Worm (Caenorhabditis elegans) whole organism, mixed stage, embryonic: ENCODE results near the gene mttu-1.

Experiments
- M03D4.4 ChIP-seq: sonication (generic microtip); optimal IDR thresholded peaks from 2 replicates; lab custom pipeline; 2017; ENCODE audit warnings: mild to moderate bottlenecking, missing genetic modification characterization, missing compliant biosample characterization
- bed-3 ChIP-seq: fragments of 200-800 bp; sonication (Bioruptor generic); optimal IDR thresholded peaks from 3 replicates; lab custom pipeline; 2018; ENCODE audit warnings: mild to moderate bottlenecking, missing genetic modification characterization, moderate library complexity, missing compliant biosample characterization
- ceh-39 ChIP-seq: fragments of 150-350 bp; optimal IDR thresholded peaks from 2 replicates; lab custom pipeline; 2014; ENCODE audit warnings: missing biosample characterization, missing genetic modification characterization
- ceh-43 ChIP-seq: fragments of 200-800 bp; sonication (Bioruptor generic); optimal IDR thresholded peaks from 2 replicates; lab custom pipeline; 2018; ENCODE audit warnings: mild to moderate bottlenecking, missing genetic modification characterization, moderate library complexity, missing compliant biosample characterization
- ceh-83 ChIP-seq: fragments of 200-800 bp; sonication (Bioruptor generic); optimal IDR thresholded peaks from 2 replicates; lab custom pipeline; 2018; ENCODE audit warnings: mild to moderate bottlenecking, missing genetic modification characterization, missing compliant biosample characterization
- ces-1 ChIP-seq: fragments of 150-350 bp; optimal IDR thresholded peaks from 2 replicates; lab custom pipeline; 2014; ENCODE audit warnings: missing biosample characterization, missing genetic modification reagents, missing genetic modification characterization
- cnd-1 ChIP-seq: fragments of 200-800 bp; sonication (Bioruptor generic); optimal IDR thresholded peaks from 2 replicates; lab custom pipeline; 2018; ENCODE audit warnings: mild to moderate bottlenecking, missing genetic modification characterization, missing compliant biosample characterization
- drap-1 ChIP-seq: fragments of 200-800 bp; sonication (Bioruptor generic); optimal IDR thresholded peaks from 3 replicates; lab custom pipeline; 2018; ENCODE audit warnings: mild to moderate bottlenecking, missing genetic modification characterization, missing compliant biosample characterization
- elt-1 ChIP-seq: sonication (generic microtip); optimal IDR thresholded peaks from 2 replicates; lab custom pipeline; 2017; ENCODE audit warnings: missing genetic modification characterization, mild to moderate bottlenecking, missing compliant biosample characterization, antibody characterized with exemption, moderate library complexity, borderline replicate concordance; ENCODE audit not compliant: insufficient read depth
- flh-1 ChIP-seq: fragments of 200-800 bp; sonication (Bioruptor generic); optimal IDR thresholded peaks from 2 replicates; lab custom pipeline; 2018; ENCODE audit warnings: mild to moderate bottlenecking, missing genetic modification characterization, moderate library complexity, missing compliant biosample characterization
- ham-2 ChIP-seq: fragments of 200-800 bp; sonication (Bioruptor generic); optimal IDR thresholded peaks from 2 replicates; lab custom pipeline; 2018; ENCODE audit warnings: mild to moderate bottlenecking, missing genetic modification characterization, missing compliant biosample characterization
- hlh-1 ChIP-seq: fragments of 150-350 bp; optimal IDR thresholded peaks from 2 replicates; lab custom pipeline; 2014; ENCODE audit warnings: missing biosample characterization, missing genetic modification reagents, missing genetic modification characterization
- lin-13 ChIP-seq: fragments of 150-350 bp; optimal IDR thresholded peaks from 2 replicates; lab custom pipeline; 2014; ENCODE audit warnings: missing biosample characterization, missing genetic modification characterization
- lin-32 ChIP-seq: fragments of 200-800 bp; sonication (Bioruptor generic); optimal IDR thresholded peaks from 2 replicates; lab custom pipeline; 2018; ENCODE audit warnings: mild to moderate bottlenecking, missing genetic modification characterization, missing compliant biosample characterization
- mls-2 ChIP-seq: sonication (generic microtip); optimal IDR thresholded peaks from 2 replicates; lab custom pipeline; 2016; ENCODE audit warnings: mild to moderate bottlenecking, missing genetic modification characterization, moderate library complexity, missing compliant biosample characterization
- nhr-12 ChIP-seq: fragments of 150-350 bp; optimal IDR thresholded peaks from 2 replicates; lab custom pipeline; 2014; ENCODE audit warnings: missing biosample characterization, missing genetic modification characterization
- nhr-2 ChIP-seq: fragments of 150-350 bp; optimal IDR thresholded peaks from 2 replicates; lab custom pipeline; 2014; ENCODE audit warnings: missing biosample characterization, missing genetic modification characterization
- nhr-237 ChIP-seq: fragments of 150-350 bp; optimal IDR thresholded peaks from 2 replicates; lab custom pipeline; 2014; ENCODE audit warnings: missing biosample characterization, missing genetic modification characterization
- nhr-28 ChIP-seq: fragments of 150-350 bp; optimal IDR thresholded peaks from 2 replicates; lab custom pipeline; 2014; ENCODE audit warnings: missing biosample characterization, missing genetic modification characterization
- nhr-76 ChIP-seq: sonication (generic microtip); optimal IDR thresholded peaks from 2 replicates; lab custom pipeline; 2017; ENCODE audit warnings: missing biosample characterization, missing genetic modification characterization
- pha-4 ChIP-seq: fragments of 150-350 bp; optimal IDR thresholded peaks from 2 replicates; lab custom pipeline; 2018; ENCODE audit warnings: missing biosample characterization, missing genetic modification reagents, missing genetic modification characterization
- sem-2 ChIP-seq: fragments of 200-800 bp; sonication (Bioruptor generic); optimal IDR thresholded peaks from 2 replicates; lab custom pipeline; 2018; ENCODE audit warnings: mild to moderate bottlenecking, missing genetic modification characterization, missing compliant biosample characterization
- snpc-4 ChIP-seq: fragments of 150-350 bp; optimal IDR thresholded peaks from 2 replicates; lab custom pipeline; 2014; ENCODE audit warnings: missing biosample characterization, missing genetic modification characterization
- sptf-1 ChIP-seq: sonication (generic microtip); optimal IDR thresholded peaks from 2 replicates; lab custom pipeline; 2017; ENCODE audit warnings: mild to moderate bottlenecking, missing genetic modification characterization, moderate library complexity, missing compliant biosample characterization
- tbx-8 ChIP-seq: fragments of 200-800 bp; sonication (Bioruptor generic); optimal IDR thresholded peaks from 2 replicates; lab custom pipeline; 2018; ENCODE audit warnings: mild to moderate bottlenecking, missing genetic modification characterization, moderate library complexity, missing compliant biosample characterization
- unc-120 ChIP-seq: sonication (generic microtip); optimal IDR thresholded peaks from 2 replicates; lab custom pipeline; 2017; ENCODE audit warnings: missing genetic modification characterization, missing compliant biosample characterization; ENCODE audit not compliant: poor library complexity, severe bottlenecking
- unc-39 ChIP-seq: fragments of 150-350 bp; optimal IDR thresholded peaks from 2 replicates; lab custom pipeline; 2014; ENCODE audit warnings: missing biosample characterization, missing genetic modification characterization
- unc-62 ChIP-seq: fragments of 150-350 bp; optimal IDR thresholded peaks from 2 replicates; lab custom pipeline; 2014; ENCODE audit warnings: missing biosample characterization, missing genetic modification reagents, missing genetic modification characterization
- zip-8 ChIP-seq: fragments of 150-350 bp; optimal IDR thresholded peaks from 2 replicates; lab custom pipeline; 2014; ENCODE audit warnings: missing biosample characterization, missing genetic modification characterization
- ztf-11 ChIP-seq: fragments of 150-350 bp; optimal IDR thresholded peaks from 2 replicates; lab custom pipeline; 2014; ENCODE audit warnings: missing biosample characterization, missing genetic modification characterization

The mttu-1 gene

ce11 chrIV:11296787-11297186 lies at the start of gene mttu-1:
Gene mttu-1 (minus strand): TSS chrIV:11296887.
- TF ChIP-seq unc-62 (GFP tag; lab: Kevin White, UChicago), result no peak
- TF ChIP-seq sptf-1 (tag; lab: Kevin White, UChicago), result no peak
- no peak for TF ChIP-seq ztf-11 (tag; lab: Kevin White, UChicago)
- no peak for TF ChIP-seq ceh-43 (GFP tag; lab: Kevin White, UChicago)
- no peak for TF ChIP-seq zip-8
- TF ChIP-seq bed-3 (GFP tag; lab: Kevin White, UChicago), result no peak
- TF ChIP-seq pha-4 (tag; lab: Kevin White, UChicago), result no peak
- TF ChIP-seq tbx-8, result no peak
- TF ChIP-seq flh-1 (GFP tag; lab: Kevin White, UChicago), result no peak
- TF ChIP-seq elt-1, result no peak
- no peak for TF ChIP-seq snpc-4 (tag; lab: Kevin White, UChicago)

ce11 chrIV:11344288-11344687 lies 47.6 kb upstream of the mttu-1 start:
- no peak for TF ChIP-seq nhr-12 (tag; lab: Kevin White, UChicago)
- TF ChIP-seq mls-2 (tag; lab: Kevin White, UChicago), result no peak
- TF ChIP-seq nhr-28 (tag; lab: Kevin White, UChicago), result no peak
- no peak for TF ChIP-seq ham-2 (GFP tag; lab: Kevin White, UChicago)
- TF ChIP-seq hlh-1, result no peak
- TF ChIP-seq ceh-83 (GFP tag; lab: Kevin White, UChicago), result no peak
- TF ChIP-seq tbx-8, result no peak
- no peak for TF ChIP-seq M03D4.4 (tag; lab: Kevin White, UChicago)
- TF ChIP-seq nhr-2 (tag; lab: Kevin White, UChicago), result no peak
- TF ChIP-seq elt-1, result no peak
- TF ChIP-seq ces-1, result no peak

ce11 chrIV:11340735-11341443 lies 44.2 kb upstream of the mttu-1 start:
- no peak for TF ChIP-seq lin-32 (GFP tag; lab: Kevin White, UChicago)
- TF ChIP-seq nhr-237 (tag; lab: Kevin White, UChicago), result no peak
- no peak for TF ChIP-seq ceh-83 (GFP tag; lab: Kevin White, UChicago)
- TF ChIP-seq zip-8, result no peak
- TF ChIP-seq drap-1, result no peak
- TF ChIP-seq ztf-11 (tag; lab: Kevin White, UChicago), result no peak

ce11 chrIV:11337021-11337420 lies 40.3 kb upstream of the mttu-1 start, which contains the start of gene F54E12.2:
Gene F54E12.2 (minus strand): TSS chrIV:11337184.
- no peak for TF ChIP-seq sptf-1 (tag; lab: Kevin White, UChicago)
- no peak for TF ChIP-seq snpc-4 (tag; lab: Kevin White, UChicago)
- TF ChIP-seq sem-2, result no peak
- no peak for TF ChIP-seq ceh-43 (GFP tag; lab: Kevin White, UChicago)
- TF ChIP-seq ceh-83 (GFP tag; lab: Kevin White, UChicago), result no peak
- TF ChIP-seq unc-120, result no peak
- no peak for TF ChIP-seq cnd-1
- no peak for TF ChIP-seq ztf-11 (tag; lab: Kevin White, UChicago)
- no peak for TF ChIP-seq M03D4.4 (tag; lab: Kevin White, UChicago)
- TF ChIP-seq lin-13 (tag; lab: Kevin White, UChicago), result no peak
- TF ChIP-seq ces-1, result no peak
- TF ChIP-seq unc-39 (tag; lab: Kevin White, UChicago), result no peak
- TF ChIP-seq zip-8, result no peak
- no peak for TF ChIP-seq ceh-39 (tag; lab: Kevin White, UChicago)

ce11 chrIV:11336180-11336579 lies 39.5 kb upstream of the mttu-1 start:
- TF ChIP-seq nhr-76 (tag; lab: Kevin White, UChicago), result no peak
- TF ChIP-seq M03D4.4 (tag; lab: Kevin White, UChicago), result no peak
- TF ChIP-seq sem-2, result no peak
- no peak for TF ChIP-seq ces-1
- TF ChIP-seq nhr-2 (tag; lab: Kevin White, UChicago), result no peak
- TF ChIP-seq ham-2 (GFP tag; lab: Kevin White, UChicago), result no peak
- no peak for TF ChIP-seq unc-120
- no peak for TF ChIP-seq pha-4 (tag; lab: Kevin White, UChicago)
- TF ChIP-seq, all 35 proteins: peak for 0
